Fruit fly (Drosophila melanogaster) whole organism, embryonic: ENCODE data around the gene CG31792.

Experiments
- CG10267 ChIP-seq: fragments of 200-800 bp; sonication (Bioruptor generic); optimal IDR thresholded peaks from 2 replicates; lab custom pipeline; 2018; ENCODE audit warnings: missing biosample characterization, mild to moderate bottlenecking, missing genetic modification characterization, moderate library complexity
- CG6683 ChIP-seq: fragments of 200-800 bp; sonication (Bioruptor generic); optimal IDR thresholded peaks from 2 replicates; lab custom pipeline; 2017; ENCODE audit warnings: missing biosample characterization, mild to moderate bottlenecking, missing genetic modification characterization, missing genetic modification reagents
- ranshi ChIP-seq: fragments of 200-800 bp; sonication (Bioruptor generic); IDR thresholded peaks from 2 replicates; pipeline ENCODE4 v1.3.6; 2022; ENCODE audit warnings: missing biosample characterization, missing genetic modification characterization

DNA sequence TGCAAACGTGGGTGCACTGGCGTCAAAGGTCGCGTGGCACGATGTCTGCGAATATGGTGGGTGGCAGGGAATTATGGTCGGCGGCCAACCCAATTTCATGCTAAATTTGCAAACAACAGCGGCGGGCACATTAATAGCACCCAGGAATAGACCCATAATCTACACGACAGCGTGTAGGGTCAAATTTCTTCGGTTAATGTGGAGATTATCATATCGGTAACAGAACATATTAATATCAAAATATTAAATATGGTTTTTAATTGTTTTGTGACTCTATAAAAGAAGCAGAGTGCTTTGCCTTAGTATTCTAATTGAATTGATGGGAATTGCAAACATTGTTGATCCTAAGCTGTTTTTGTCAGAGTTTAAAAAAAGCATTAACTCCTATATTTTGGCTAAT lies 18.3 kb upstream of the CG31792 start:
- TF ChIP-seq CG6683 (no peak), CG10267 (tag; lab: Kevin White, UChicago) (no peak), ranshi (GFP tag; lab: Robert Waterston, UW) (no peak)
